Fruit fly (Drosophila melanogaster): ENCODE results near the gene CG15196.

DNA sequence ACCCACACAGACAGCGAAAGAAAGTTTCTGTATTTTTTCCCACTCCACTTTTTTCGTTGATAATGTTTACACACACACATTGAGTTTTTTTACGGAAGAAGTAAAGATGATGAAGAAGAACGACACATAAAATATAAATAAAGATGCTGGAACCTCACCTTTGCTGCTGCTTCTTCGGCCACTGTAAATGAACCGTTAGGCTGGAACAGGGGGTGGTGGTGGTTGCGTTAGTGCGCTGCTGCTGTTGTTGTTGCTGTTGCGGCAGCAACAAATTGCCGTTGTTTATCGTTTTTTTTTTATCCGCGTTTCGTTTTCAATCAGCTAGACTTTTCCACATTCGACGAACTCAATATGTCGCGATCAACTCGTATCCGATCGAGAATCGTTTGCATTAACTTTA is 43.9 kb downstream of the CG15196 start:
- TF ChIP-seq EcR (GFP tag; optimal IDR thresholded peaks at IDR 0.05): no peak
- no peak for TF ChIP-seq CG8301 (tag; optimal IDR thresholded peaks at IDR 0.05)
- no peak for TF ChIP-seq CG8159 (tag; optimal IDR thresholded peaks at IDR 0.05)
- TF ChIP-seq Ets98B (GFP tag; IDR thresholded peaks at IDR 0.05): no peak
- TF ChIP-seq fd96Ca (GFP tag; IDR thresholded peaks at IDR 0.05): no peak
- no peak for TF ChIP-seq Pif1B (GFP tag; optimal IDR thresholded peaks at IDR 0.05)
- TF ChIP-seq CG17806 (tag; optimal IDR thresholded peaks at IDR 0.05): no peak
- no peak for TF ChIP-seq Snoo (tag; optimal IDR thresholded peaks at IDR 0.05)
- no peak for TF ChIP-seq Pif1A (GFP tag; optimal IDR thresholded peaks at IDR 0.05)
- TF ChIP-seq CG4496 (GFP tag; IDR thresholded peaks at IDR 0.05): no peak
- no peak for TF ChIP-seq rn (GFP tag; IDR thresholded peaks at IDR 0.05)
